In genomic region chr3L:18640584-18641527, dm6 we compare ENCODE assay signal across 1 fruit fly cellular context.
A peak's percentile ranks its signal among the peaks of the same experiment; 100 is the strongest.
TF ChIP-seq lines count a peak whose summit lies in the region.

No protein-coding gene starts in this region.

TF ChIP-seq in whole organism, embryonic, 481 proteins besides CTCF, POLR2A, EP300 and RAD21 (continued from another document):
- TF ChIP-seq Dad (GFP tag; optimal IDR thresholded peaks at IDR 0.05; lab: Kevin White, UChicago) (peak; percentile 79), usp (GFP tag; optimal IDR thresholded peaks at IDR 0.05; lab: Kevin White, UChicago) (no peak), CG7745 (tag; optimal IDR thresholded peaks at IDR 0.05; lab: Kevin White, UChicago) (no peak), CG12942 (GFP tag; optimal IDR thresholded peaks at IDR 0.05; lab: Kevin White, UChicago) (peak; percentile 88), slp2 (GFP tag; optimal IDR thresholded peaks at IDR 0.05; lab: Kevin White, UChicago) (peak; percentile 88), CG33557 (GFP tag; optimal IDR thresholded peaks at IDR 0.05; lab: Kevin White, UChicago) (peak; percentile 27), br (optimal IDR thresholded peaks at IDR 0.05; lab: Kevin White, UChicago) (no peak), CG6765 (GFP tag; optimal IDR thresholded peaks at IDR 0.05; lab: Kevin White, UChicago) (peak; percentile 89), en (GFP tag; optimal IDR thresholded peaks at IDR 0.05; lab: Kevin White, UChicago) (peak; percentile 52), sima (GFP tag; optimal IDR thresholded peaks at IDR 0.05; lab: Kevin White, UChicago) (peak; percentile 88), CG31365 (tag; optimal IDR thresholded peaks at IDR 0.05; lab: Kevin White, UChicago) (peak; percentile 80), Aef1 (GFP tag; IDR thresholded peaks at IDR 0.05; lab: Robert Waterston, UW) (peak; percentile 98), vnd (GFP tag; IDR thresholded peaks at IDR 0.05; lab: Robert Waterston, UW; ENCODE audit: partially characterized antibody) (no peak), wek (GFP tag; optimal IDR thresholded peaks at IDR 0.05; lab: Kevin White, UChicago) (no peak), CrebB (tag; optimal IDR thresholded peaks at IDR 0.05; lab: Kevin White, UChicago) (peak; percentile 94), dysf (GFP tag; IDR thresholded peaks at IDR 0.05; lab: Robert Waterston, UW) (peak; percentile 98), TFAM (GFP tag; optimal IDR thresholded peaks at IDR 0.05; lab: Kevin White, UChicago) (peak; percentile 53), Jarid2 (GFP tag; optimal IDR thresholded peaks at IDR 0.05; lab: Kevin White, UChicago) (peak; percentile 81), Tbp (GFP tag; optimal IDR thresholded peaks at IDR 0.05; lab: Kevin White, UChicago) (no peak), CG18262 (tag; optimal IDR thresholded peaks at IDR 0.05; lab: Kevin White, UChicago) (peak; percentile 71), jing (GFP tag; optimal IDR thresholded peaks at IDR 0.05; lab: Kevin White, UChicago) (peak; percentile 85), NfI (GFP tag; optimal IDR thresholded peaks at IDR 0.05; lab: Kevin White, UChicago) (peak; percentile 94), ro (GFP tag; IDR thresholded peaks at IDR 0.05; lab: Robert Waterston, UW) (peak; percentile 94), CG4328 (GFP tag; optimal IDR thresholded peaks at IDR 0.05; lab: Kevin White, UChicago) (peak; percentile 88), CG6654 (GFP tag; optimal IDR thresholded peaks at IDR 0.05; lab: Kevin White, UChicago) (peak; percentile 75), abd-A (tag; optimal IDR thresholded peaks at IDR 0.05; lab: Kevin White, UChicago) (peak; percentile 84), Doc3 (GFP tag; IDR thresholded peaks at IDR 0.05; lab: Robert Waterston, UW; ENCODE audit: partially characterized antibody) (no peak; the same call in 2 of the 3 replicates), B-H1 (GFP tag; IDR thresholded peaks at IDR 0.05; lab: Robert Waterston, UW) (peak; percentile 97), Doc2 (GFP tag; IDR thresholded peaks at IDR 0.05; lab: Robert Waterston, UW) (peak; percentile 91), CG16779 (GFP tag; IDR thresholded peaks at IDR 0.05; lab: Robert Waterston, UW) (peak; percentile 98), peb (GFP tag; IDR thresholded peaks at IDR 0.05; lab: Robert Waterston, UW) (peak; percentile 92), pnt (GFP tag; optimal IDR thresholded peaks at IDR 0.05; lab: Kevin White, UChicago) (peak; percentile 75), D19A (tag; optimal IDR thresholded peaks at IDR 0.05; lab: Kevin White, UChicago) (peak; percentile 45), C15 (GFP tag; IDR thresholded peaks at IDR 0.05; lab: Robert Waterston, UW) (peak; percentile 96)
